Fruit fly (Drosophila melanogaster): Measurements from ENCODE around the gene Rbp6.

DNA sequence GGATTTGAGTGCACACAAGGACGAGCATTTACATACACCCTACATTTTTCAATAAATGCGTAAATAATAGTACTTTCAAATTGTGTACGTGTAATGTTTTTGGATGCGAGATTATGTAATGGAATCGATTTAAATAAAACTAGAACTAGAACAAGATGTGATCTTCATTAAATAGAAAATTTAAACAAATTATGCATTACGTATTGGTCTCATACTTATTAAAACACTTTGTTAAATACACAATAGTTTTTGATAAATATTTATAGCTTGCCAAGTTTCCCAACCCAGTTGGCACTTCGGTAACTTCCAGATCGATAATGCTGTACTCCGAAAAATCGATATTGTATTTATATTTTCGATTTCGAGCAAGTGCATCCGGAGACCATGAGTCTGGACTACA, 26.1 kb upstream of the Rbp6 start, which contains the start of gene CG13723:
- TF ChIP-seq tj (GFP tag; optimal IDR thresholded peaks at IDR 0.05) (no peak), Mnt (GFP tag; optimal IDR thresholded peaks at IDR 0.05) (no peak), kay (GFP tag; ENCODE audit: borderline replicate concordance) (no peak), CG7045 (GFP tag; optimal IDR thresholded peaks at IDR 0.05) (no peak), CG1620 (GFP tag; optimal IDR thresholded peaks at IDR 0.05) (no peak), bab1 (GFP tag; optimal IDR thresholded peaks at IDR 0.05) (no peak), cic (GFP tag; optimal IDR thresholded peaks at IDR 0.05) (no peak), ovo (GFP tag; optimal IDR thresholded peaks at IDR 0.05) (no peak), pad (GFP tag; optimal IDR thresholded peaks at IDR 0.05) (no peak), Clk (GFP tag; optimal IDR thresholded peaks at IDR 0.05) (no peak), cnc (optimal IDR thresholded peaks at IDR 0.05) (no peak)
